Fruit fly (Drosophila melanogaster) whole organism: Measurements from ENCODE around the gene Crys.

Experiments
- CG8478 ChIP-seq: fragments of >200 bp; optimal IDR thresholded peaks from 2 replicates; lab custom pipeline; 2018; ENCODE audit warnings: inconsistent platforms
- Dll ChIP-seq: fragments of >200 bp; optimal IDR thresholded peaks from 2 replicates; lab custom pipeline; 2017
- EcR ChIP-seq, 2 experiments: fragments of >200 bp; optimal IDR thresholded peaks; 2 replicates each; lab custom pipeline; 2017; ENCODE audit warnings: missing biosample characterization in 2 of 2, missing genetic modification characterization in 2 of 2, missing genetic modification reagents in 2 of 2
- pan ChIP-seq: fragments of >200 bp; optimal IDR thresholded peaks from 2 replicates; lab custom pipeline; 2017
- psq ChIP-seq: fragments of >200 bp; optimal IDR thresholded peaks from 2 replicates; lab custom pipeline; 2017
- usp ChIP-seq: fragments of >200 bp; optimal IDR thresholded peaks from 2 replicates; lab custom pipeline; 2017; ENCODE audit warnings: missing biosample characterization, missing genetic modification characterization, mixed read lengths

DNA sequence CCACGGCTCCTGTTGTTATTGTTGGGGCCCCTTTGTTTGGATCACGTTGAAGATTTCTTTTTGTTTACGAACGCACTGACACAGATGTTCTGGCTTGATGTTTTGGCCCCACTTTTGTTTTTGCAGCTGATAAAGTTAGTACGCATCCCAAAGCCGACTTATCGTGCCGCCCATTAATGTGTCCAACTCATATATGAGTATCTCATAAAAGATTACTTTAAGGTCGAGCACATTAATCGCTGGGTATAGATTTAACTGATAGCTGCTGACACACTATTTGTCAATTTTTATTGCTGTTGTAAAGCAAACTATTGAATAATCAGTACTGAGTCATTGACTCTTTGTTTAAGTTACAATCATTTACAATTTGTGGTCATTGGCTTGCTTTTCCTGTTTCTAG lies 1.1 kb upstream of the Crys start:
- TF ChIP-seq usp (GFP tag; lab: Kevin White, UChicago) (no peak), psq (lab: Kevin White, UChicago) (no peak), CG8478 (lab: Kevin White, UChicago) (no peak), EcR (GFP tag; optimal IDR thresholded peaks at IDR 0.05; lab: Kevin White, UChicago) (no peak), pan (lab: Kevin White, UChicago) (no peak), Dll (lab: Kevin White, UChicago) (no peak)
